Worm (Caenorhabditis elegans) whole organism, late embryonic: Measurements from ENCODE around the gene ift-43.

Source experiments
- C38D4.7 ChIP-seq: fragments of 200-800 bp; sonication (Bioruptor generic); optimal IDR thresholded peaks from 2 replicates; lab custom pipeline; 2018; ENCODE audit warnings: mild to moderate bottlenecking, missing genetic modification characterization, moderate library complexity, missing compliant biosample characterization
- K02D7.2 ChIP-seq: sonication (generic microtip); optimal IDR thresholded peaks from 2 replicates; lab custom pipeline; 2017; ENCODE audit warnings: mild to moderate bottlenecking, missing genetic modification characterization, missing compliant biosample characterization
- Y22D7AL.16 ChIP-seq: sonication (generic microtip); optimal IDR thresholded peaks from 2 replicates; lab custom pipeline; 2016; ENCODE audit warnings: missing genetic modification characterization, missing compliant biosample characterization
- ama-1 ChIP-seq: fragments of 150-350 bp; optimal IDR thresholded peaks from 2 replicates; lab custom pipeline; 2014
- ceh-19 ChIP-seq: fragments of 200-800 bp; sonication (Bioruptor generic); optimal IDR thresholded peaks from 2 replicates; lab custom pipeline; 2018; ENCODE audit warnings: mild to moderate bottlenecking, missing genetic modification characterization, missing compliant biosample characterization
- ceh-2 ChIP-seq: sonication (generic microtip); optimal IDR thresholded peaks from 2 replicates; lab custom pipeline; 2016; ENCODE audit warnings: missing genotype, missing genetic modification characterization, missing compliant biosample characterization
- ceh-22 ChIP-seq: sonication (generic microtip); optimal IDR thresholded peaks from 2 replicates; lab custom pipeline; 2017; ENCODE audit warnings: missing biosample characterization, missing genetic modification characterization
- ceh-31 ChIP-seq: sonication (generic microtip); optimal IDR thresholded peaks from 2 replicates; lab custom pipeline; 2016; ENCODE audit warnings: missing genetic modification characterization, missing compliant biosample characterization
- ceh-34 ChIP-seq: sonication (generic microtip); optimal IDR thresholded peaks from 2 replicates; lab custom pipeline; 2016; ENCODE audit warnings: mild to moderate bottlenecking, missing genetic modification characterization, missing compliant biosample characterization
- che-1 ChIP-seq: sonication (generic microtip); optimal IDR thresholded peaks from 2 replicates; lab custom pipeline; 2016; ENCODE audit warnings: mild to moderate bottlenecking, missing genetic modification characterization, missing compliant biosample characterization
- dve-1 ChIP-seq: sonication (generic microtip); optimal IDR thresholded peaks from 2 replicates; lab custom pipeline; 2017; ENCODE audit warnings: antibody characterized with exemption, mild to moderate bottlenecking, missing genetic modification characterization, missing compliant biosample characterization
- elt-2 ChIP-seq: sonication (generic microtip); optimal IDR thresholded peaks from 2 replicates; lab custom pipeline; 2016; ENCODE audit warnings: missing genetic modification reagents, missing genetic modification characterization, missing compliant biosample characterization
- eyg-1 ChIP-seq: sonication (generic microtip); optimal IDR thresholded peaks from 2 replicates; lab custom pipeline; 2016; ENCODE audit warnings: missing genotype, missing genetic modification characterization, missing compliant biosample characterization
- gmeb-2 ChIP-seq: sonication (generic microtip); optimal IDR thresholded peaks from 2 replicates; lab custom pipeline; 2016; ENCODE audit warnings: missing genetic modification characterization, inconsistent platforms, missing compliant biosample characterization
- hlh-13 ChIP-seq: fragments of 200-800 bp; sonication (Bioruptor generic); optimal IDR thresholded peaks from 2 replicates; lab custom pipeline; 2018; ENCODE audit warnings: mild to moderate bottlenecking, missing genetic modification characterization, missing compliant biosample characterization
- hlh-15 ChIP-seq: sonication (generic microtip); optimal IDR thresholded peaks from 2 replicates; lab custom pipeline; 2016; ENCODE audit warnings: missing genetic modification characterization, missing compliant biosample characterization
- hlh-30 ChIP-seq: sonication (generic microtip); optimal IDR thresholded peaks from 2 replicates; lab custom pipeline; 2017; ENCODE audit warnings: antibody characterized with exemption, missing genetic modification characterization, missing compliant biosample characterization; ENCODE audit not compliant: insufficient read depth
- hlh-8 ChIP-seq: sonication (generic microtip); optimal IDR thresholded peaks from 2 replicates; lab custom pipeline; 2016; ENCODE audit warnings: missing genotype, missing genetic modification characterization, missing compliant biosample characterization
- nfya-1 ChIP-seq: sonication (generic microtip); optimal IDR thresholded peaks from 2 replicates; lab custom pipeline; 2017; ENCODE audit warnings: missing genetic modification characterization, mild to moderate bottlenecking, missing compliant biosample characterization, antibody characterized with exemption, moderate library complexity
- nhr-232 ChIP-seq: sonication (generic microtip); optimal IDR thresholded peaks from 2 replicates; lab custom pipeline; 2016; ENCODE audit warnings: missing genetic modification characterization, missing compliant biosample characterization
- npax-4 ChIP-seq: sonication (generic microtip); optimal IDR thresholded peaks from 2 replicates; lab custom pipeline; 2016; ENCODE audit warnings: missing genetic modification characterization, missing compliant biosample characterization
- pat-9 ChIP-seq: fragments of 200-800 bp; sonication (Bioruptor generic); optimal IDR thresholded peaks from 2 replicates; lab custom pipeline; 2018; ENCODE audit warnings: mild to moderate bottlenecking, missing genetic modification characterization, moderate library complexity, missing compliant biosample characterization
- pax-1 ChIP-seq: fragments of 150-350 bp; optimal IDR thresholded peaks from 2 replicates; lab custom pipeline; 2014; ENCODE audit warnings: missing biosample characterization, missing genetic modification characterization
- pqm-1 ChIP-seq: sonication (generic microtip); optimal IDR thresholded peaks from 2 replicates; lab custom pipeline; 2016; ENCODE audit warnings: missing genetic modification characterization, missing compliant biosample characterization
- rnt-1 ChIP-seq: sonication (generic microtip); optimal IDR thresholded peaks from 2 replicates; lab custom pipeline; 2016; ENCODE audit warnings: missing genetic modification characterization, missing compliant biosample characterization
- sdc-2 ChIP-seq: sonication (generic microtip); optimal IDR thresholded peaks from 2 replicates; lab custom pipeline; 2016; ENCODE audit warnings: missing genotype, missing genetic modification characterization, missing compliant biosample characterization
- sox-4 ChIP-seq: sonication (generic microtip); optimal IDR thresholded peaks from 2 replicates; lab custom pipeline; 2017; ENCODE audit warnings: mild to moderate bottlenecking, missing genetic modification characterization, inconsistent platforms, missing compliant biosample characterization
- tbx-2 ChIP-seq: sonication (generic microtip); optimal IDR thresholded peaks from 2 replicates; lab custom pipeline; 2016; ENCODE audit warnings: missing genetic modification characterization, missing compliant biosample characterization
- ttx-3 ChIP-seq: sonication (generic microtip); optimal IDR thresholded peaks from 2 replicates; lab custom pipeline; 2016; ENCODE audit warnings: missing genetic modification reagents, missing genetic modification characterization, missing compliant biosample characterization
- unc-3 ChIP-seq, 2 experiments: fragments of 200-800 bp in 1 of 2; sonication (Bioruptor generic) in 1 of 2; sonication (generic microtip) in 1 of 2; conservative IDR thresholded peaks in 1 of 2; optimal IDR thresholded peaks in 1 of 2; 2 replicates each; pipeline versions ENCODE4 v1.3.6 to Lab custom; 2016 to 2022; ENCODE audit warnings: missing compliant biosample characterization in 2 of 2, missing genetic modification characterization in 2 of 2, missing genetic modification reagents in 1 of 2
- unc-42 ChIP-seq: sonication (generic microtip); optimal IDR thresholded peaks from 2 replicates; lab custom pipeline; 2016; ENCODE audit warnings: missing genotype, missing genetic modification characterization, missing compliant biosample characterization
- unc-55 ChIP-seq: sonication (generic microtip); optimal IDR thresholded peaks from 2 replicates; lab custom pipeline; 2017; ENCODE audit warnings: missing biosample characterization, missing genetic modification reagents, missing genetic modification characterization

Gene ift-43

ce11 chrII:5708154-5708553 is 47.6 kb upstream of the ift-43 start:
- TF ChIP-seq ceh-31 (tag; lab: Kevin White, UChicago) (no peak), ama-1 (no peak), unc-42 (peak; percentile 90)

- TF ChIP-seq che-1 (tag; lab: Kevin White, UChicago) (no peak), ceh-22 (no peak), ceh-19 (no peak), elt-2 (tag; lab: Kevin White, UChicago) (no peak), sdc-2 (tag; lab: Kevin White, UChicago) (no peak), ceh-34 (tag; lab: Kevin White, UChicago) (no peak), unc-3 (GFP tag; conservative IDR thresholded peaks at IDR 0.05; lab: Robert Waterston, UW) (no peak), unc-3 (tag; optimal IDR thresholded peaks at IDR 0.05; lab: Kevin White, UChicago) (no peak), hlh-30 (tag; lab: Kevin White, UChicago) (no peak), K02D7.2 (tag; lab: Kevin White, UChicago) (no peak), ceh-2 (no peak), nfya-1 (tag; lab: Kevin White, UChicago) (no peak), gmeb-2 (tag; lab: Kevin White, UChicago) (no peak)
These were observed 46.9 kb upstream of the ift-43 start, which contains the start of gene osta-2 for ce11 chrII:5707532-5707931. Gene osta-2 (plus strand): TSS chrII:5707691.

ce11 chrII:5704479-5704878 is 43.9 kb upstream of the ift-43 start:
- no peak for TF ChIP-seq eyg-1 (tag; lab: Kevin White, UChicago)

- TF ChIP-seq unc-3 (GFP tag; conservative IDR thresholded peaks at IDR 0.05; lab: Robert Waterston, UW) (no peak), unc-3 (tag; optimal IDR thresholded peaks at IDR 0.05; lab: Kevin White, UChicago) (no peak), unc-42 (peak; percentile 49), ceh-31 (tag; lab: Kevin White, UChicago) (peak; percentile 62), rnt-1 (tag; lab: Kevin White, UChicago) (no peak)
- TF ChIP-seq, all 69 proteins: peak for 2
These were observed 42.1 kb upstream of the ift-43 start for ce11 chrII:5702611-5703192.

- TF ChIP-seq hlh-30 (tag; lab: Kevin White, UChicago) (peak; percentile 15), hlh-13 (GFP tag; lab: Kevin White, UChicago) (no peak), ama-1 (peak; percentile 66), ttx-3 (tag; lab: Kevin White, UChicago) (no peak), Y22D7AL.16 (tag; lab: Kevin White, UChicago) (no peak), K02D7.2 (tag; lab: Kevin White, UChicago) (no peak), npax-4 (no peak), elt-2 (tag; lab: Kevin White, UChicago) (peak; percentile 21), dve-1 (tag; lab: Kevin White, UChicago) (peak; percentile 39), nhr-232 (tag; lab: Kevin White, UChicago) (no peak), C38D4.7 (no peak), pax-1 (tag; lab: Kevin White, UChicago) (no peak), pat-9 (tag; lab: Kevin White, UChicago) (no peak), sox-4 (no peak), hlh-15 (tag; lab: Kevin White, UChicago) (no peak), hlh-8 (no peak), tbx-2 (no peak), pqm-1 (tag; lab: Kevin White, UChicago) (no peak), unc-55 (GFP tag; lab: Kevin White, UChicago) (no peak)
These were observed 40.9 kb upstream of the ift-43 start for ce11 chrII:5701485-5701884.
